Worm (Caenorhabditis elegans) whole organism, L1 larva: Measurements from ENCODE around the gene gly-12.

Source experiments
- C34B4.2 ChIP-seq: sonication (generic microtip); optimal IDR thresholded peaks from 2 replicates; lab custom pipeline; 2017; ENCODE audit warnings: mild to moderate bottlenecking, missing genetic modification characterization, missing compliant biosample characterization
- F16B12.6 ChIP-seq: fragments of 150-350 bp; optimal IDR thresholded peaks from 2 replicates; lab custom pipeline; 2014; ENCODE audit warnings: missing biosample characterization, missing genetic modification characterization
- Y116A8C.19 ChIP-seq: sonication (generic microtip); optimal IDR thresholded peaks from 2 replicates; lab custom pipeline; 2016; ENCODE audit warnings: missing compliant biosample characterization, missing genetic modification characterization, borderline replicate concordance
- aha-1 ChIP-seq: fragments of 150-350 bp; optimal IDR thresholded peaks from 2 replicates; lab custom pipeline; 2014; ENCODE audit warnings: missing biosample characterization, missing genetic modification characterization
- aly-2 ChIP-seq: fragments of 150-350 bp; optimal IDR thresholded peaks from 2 replicates; lab custom pipeline; 2014; ENCODE audit warnings: missing biosample characterization, missing genetic modification characterization
- ama-1 ChIP-seq: fragments of 150-350 bp; optimal IDR thresholded peaks from 2 replicates; lab custom pipeline; 2014
- ceh-63 ChIP-seq: fragments of 200-800 bp; sonication (Bioruptor generic); optimal IDR thresholded peaks from 2 replicates; lab custom pipeline; 2018; ENCODE audit warnings: mild to moderate bottlenecking, missing genetic modification characterization, missing compliant biosample characterization
- ceh-8 ChIP-seq: fragments of 200-800 bp; sonication (Bioruptor generic); optimal IDR thresholded peaks from 2 replicates; lab custom pipeline; 2018; ENCODE audit warnings: mild to moderate bottlenecking, missing genetic modification characterization, moderate library complexity, missing compliant biosample characterization
- ceh-82 ChIP-seq, 3 experiments: fragments of 150-350 bp in 1 of 3; sonication (generic microtip) in 2 of 3; optimal IDR thresholded peaks; 2 replicates each; lab custom pipeline; 2014 to 2017; ENCODE audit warnings: missing biosample characterization in 3 of 3, missing genetic modification characterization in 3 of 3
- ceh-88 ChIP-seq: fragments of 200-800 bp; sonication (Bioruptor generic); IDR thresholded peaks from 2 replicates; pipeline ENCODE4 v1.3.6; 2022; ENCODE audit warnings: missing genetic modification characterization, missing compliant biosample characterization
- dpl-1 ChIP-seq, 3 experiments: fragments of 150-350 bp in 2 of 3; sonication (generic microtip) in 1 of 3; optimal IDR thresholded peaks; 2 replicates each; lab custom pipeline; 2014 to 2017; ENCODE audit warnings: missing biosample characterization in 3 of 3, missing genetic modification characterization in 3 of 3, missing genetic modification reagents in 3 of 3
- efl-1 ChIP-seq, 4 experiments: fragments of 150-350 bp; optimal IDR thresholded peaks in 3 of 4; peaks in 1 of 4; 1 replicate in 1 of 4; 2 replicates in 3 of 4; lab custom pipeline; 2014; ENCODE audit warnings: missing biosample characterization in 2 of 4, missing genetic modification characterization in 2 of 4, missing genetic modification reagents in 2 of 4
- efl-3 ChIP-seq: fragments of 200-800 bp; sonication (Bioruptor generic); optimal IDR thresholded peaks from 2 replicates; lab custom pipeline; 2018; ENCODE audit warnings: mild to moderate bottlenecking, missing genetic modification characterization, missing compliant biosample characterization
- egl-13 ChIP-seq: sonication (generic microtip); optimal IDR thresholded peaks from 2 replicates; lab custom pipeline; 2016; ENCODE audit warnings: missing genotype, missing genetic modification reagents, missing genetic modification characterization, missing compliant biosample characterization
- egl-27 ChIP-seq, 2 experiments: fragments of 150-350 bp in 1 of 2; sonication (generic microtip); optimal IDR thresholded peaks; 3 replicates each; lab custom pipeline; 2017 to 2018; ENCODE audit warnings: missing biosample characterization in 2 of 2, missing genetic modification characterization in 2 of 2, missing genetic modification reagents in 2 of 2
- elt-2 ChIP-seq: sonication (generic microtip); optimal IDR thresholded peaks from 2 replicates; lab custom pipeline; 2016; ENCODE audit warnings: missing genetic modification characterization, mild to moderate bottlenecking, inconsistent platforms, missing compliant biosample characterization, missing genetic modification reagents
- elt-3 ChIP-seq, 6 experiments: fragments of 150-350 bp in 1 of 6; sonication (generic microtip); optimal IDR thresholded peaks; 2 replicates each; lab custom pipeline; 2017 to 2018; ENCODE audit warnings: missing biosample characterization in 6 of 6, missing genetic modification characterization in 6 of 6, inconsistent platforms in 1 of 6
- ets-5 ChIP-seq: fragments of 200-800 bp; sonication (Bioruptor generic); IDR thresholded peaks from 2 replicates; pipeline ENCODE4 v1.3.6; 2022; ENCODE audit warnings: missing genetic modification characterization, missing compliant biosample characterization
- fkh-10 ChIP-seq: sonication (generic microtip); optimal IDR thresholded peaks from 2 replicates; lab custom pipeline; 2017; ENCODE audit warnings: missing biosample characterization, missing genetic modification reagents, missing genetic modification characterization
- fkh-4 ChIP-seq: sonication (generic microtip); optimal IDR thresholded peaks from 2 replicates; lab custom pipeline; 2016; ENCODE audit warnings: missing compliant biosample characterization, missing genetic modification characterization, borderline replicate concordance
- hlh-17 ChIP-seq: fragments of 200-800 bp; sonication (Bioruptor generic); optimal IDR thresholded peaks from 2 replicates; lab custom pipeline; 2018; ENCODE audit warnings: missing genetic modification characterization, mild to moderate bottlenecking, missing compliant biosample characterization, moderate library complexity, borderline replicate concordance
- irx-1 ChIP-seq: sonication (generic microtip); optimal IDR thresholded peaks from 2 replicates; lab custom pipeline; 2016; ENCODE audit warnings: missing genetic modification characterization, missing compliant biosample characterization
- lin-13 ChIP-seq: fragments of 150-350 bp; optimal IDR thresholded peaks from 2 replicates; lab custom pipeline; 2014; ENCODE audit warnings: missing biosample characterization, missing genetic modification reagents, missing genetic modification characterization
- lin-14 ChIP-seq: fragments of 200-800 bp; sonication (Bioruptor generic); optimal IDR thresholded peaks from 2 replicates; lab custom pipeline; 2018; ENCODE audit warnings: mild to moderate bottlenecking, missing genetic modification characterization, moderate library complexity, missing compliant biosample characterization
- lin-15B ChIP-seq: fragments of 150-350 bp; sonication (generic microtip); optimal IDR thresholded peaks from 3 replicates; lab custom pipeline; 2014; ENCODE audit warnings: missing biosample characterization, missing genetic modification characterization
- lin-35 ChIP-seq, 2 experiments: fragments of 150-350 bp; optimal IDR thresholded peaks; 2 replicates each; lab custom pipeline; 2014; ENCODE audit warnings: missing biosample characterization in 2 of 2, missing genetic modification characterization in 2 of 2, missing genetic modification reagents in 2 of 2
- lin-39 ChIP-seq: fragments of 150-350 bp; optimal IDR thresholded peaks from 2 replicates; lab custom pipeline; 2014; ENCODE audit warnings: missing biosample characterization, missing genetic modification reagents, missing genetic modification characterization
- lsy-2 ChIP-seq, 2 experiments: fragments of 150-350 bp; optimal IDR thresholded peaks; 2 replicates each; lab custom pipeline; 2014; ENCODE audit warnings: missing biosample characterization in 2 of 2, missing genetic modification characterization in 2 of 2
- mab-9 ChIP-seq: fragments of 200-800 bp; sonication (Bioruptor generic); IDR thresholded peaks from 2 replicates; pipeline ENCODE4 v1.3.6; 2022; ENCODE audit warnings: missing genetic modification reagents, missing genetic modification characterization, missing compliant biosample characterization
- mep-1 ChIP-seq: fragments of 150-350 bp; optimal IDR thresholded peaks from 2 replicates; lab custom pipeline; 2014; ENCODE audit warnings: missing biosample characterization, missing genetic modification characterization
- nhr-11 ChIP-seq: fragments of 150-350 bp; optimal IDR thresholded peaks from 2 replicates; lab custom pipeline; 2014; ENCODE audit warnings: missing biosample characterization, missing genetic modification characterization
- nhr-12 ChIP-seq: sonication (generic microtip); optimal IDR thresholded peaks from 2 replicates; lab custom pipeline; 2017; ENCODE audit warnings: missing biosample characterization, missing genetic modification characterization
- nhr-20 ChIP-seq: sonication (generic microtip); optimal IDR thresholded peaks from 2 replicates; lab custom pipeline; 2016; ENCODE audit warnings: mild to moderate bottlenecking, missing genetic modification characterization, missing compliant biosample characterization
- nhr-237 ChIP-seq: fragments of 150-350 bp; optimal IDR thresholded peaks from 2 replicates; lab custom pipeline; 2014; ENCODE audit warnings: missing biosample characterization, missing genetic modification characterization
- nhr-47 ChIP-seq: sonication (generic microtip); optimal IDR thresholded peaks from 2 replicates; lab custom pipeline; 2016; ENCODE audit warnings: mild to moderate bottlenecking, missing genetic modification characterization, moderate library complexity, missing compliant biosample characterization
- nhr-76 ChIP-seq: sonication (generic microtip); optimal IDR thresholded peaks from 2 replicates; lab custom pipeline; 2017; ENCODE audit warnings: missing biosample characterization, missing genetic modification characterization
- nhr-77 ChIP-seq: fragments of 150-350 bp; optimal IDR thresholded peaks from 2 replicates; lab custom pipeline; 2014; ENCODE audit warnings: missing biosample characterization, missing genetic modification characterization
- nhr-84 ChIP-seq: sonication (generic microtip); optimal IDR thresholded peaks from 2 replicates; lab custom pipeline; 2017; ENCODE audit warnings: missing biosample characterization, missing genetic modification characterization
- nhr-90 ChIP-seq: sonication (generic microtip); optimal IDR thresholded peaks from 2 replicates; lab custom pipeline; 2016; ENCODE audit warnings: mild to moderate bottlenecking, missing genetic modification characterization, missing compliant biosample characterization; ENCODE audit not compliant: poor library complexity
- pax-3 ChIP-seq: fragments of 200-800 bp; sonication (Bioruptor generic); optimal IDR thresholded peaks from 2 replicates; lab custom pipeline; 2018; ENCODE audit warnings: mild to moderate bottlenecking, missing genetic modification characterization, moderate library complexity, missing compliant biosample characterization
- snpc-4 ChIP-seq: fragments of 150-350 bp; optimal IDR thresholded peaks from 2 replicates; lab custom pipeline; 2014; ENCODE audit warnings: missing biosample characterization, missing genetic modification characterization
- snu-23 ChIP-seq: sonication (generic microtip); optimal IDR thresholded peaks from 2 replicates; lab custom pipeline; 2016; ENCODE audit warnings: missing genetic modification characterization, missing compliant biosample characterization
- sox-4 ChIP-seq: sonication (generic microtip); optimal IDR thresholded peaks from 2 replicates; lab custom pipeline; 2016; ENCODE audit warnings: missing genetic modification characterization, missing compliant biosample characterization
- sptf-1 ChIP-seq: fragments of 150-350 bp; optimal IDR thresholded peaks from 2 replicates; lab custom pipeline; 2014; ENCODE audit warnings: missing biosample characterization, missing genetic modification characterization
- swsn-7 ChIP-seq: sonication (generic microtip); optimal IDR thresholded peaks from 2 replicates; lab custom pipeline; 2016; ENCODE audit warnings: missing genetic modification characterization, missing compliant biosample characterization
- tbx-2 ChIP-seq: sonication (generic microtip); optimal IDR thresholded peaks from 2 replicates; lab custom pipeline; 2016; ENCODE audit warnings: missing genetic modification characterization, missing compliant biosample characterization
- unc-30 ChIP-seq: sonication (generic microtip); optimal IDR thresholded peaks from 2 replicates; lab custom pipeline; 2017; ENCODE audit warnings: missing biosample characterization, missing genetic modification characterization
- unc-62 ChIP-seq: fragments of 150-350 bp; optimal IDR thresholded peaks from 2 replicates; lab custom pipeline; 2014; ENCODE audit warnings: missing biosample characterization, missing genetic modification reagents, missing genetic modification characterization
- unc-86 ChIP-seq: sonication (generic microtip); optimal IDR thresholded peaks from 2 replicates; lab custom pipeline; 2016; ENCODE audit warnings: missing genetic modification characterization, missing compliant biosample characterization
- unc-98 ChIP-seq: fragments of 200-800 bp; sonication (Bioruptor generic); IDR thresholded peaks from 2 replicates; pipeline ENCODE4 v1.3.6; 2022; ENCODE audit warnings: missing genetic modification characterization, missing compliant biosample characterization
- zip-4 ChIP-seq: fragments of 200-800 bp; sonication (Bioruptor generic); optimal IDR thresholded peaks from 2 replicates; lab custom pipeline; 2018; ENCODE audit warnings: mild to moderate bottlenecking, missing genetic modification characterization, moderate library complexity, missing compliant biosample characterization
- ztf-4 ChIP-seq: fragments of 150-350 bp; optimal IDR thresholded peaks from 2 replicates; lab custom pipeline; 2014; ENCODE audit warnings: missing biosample characterization, missing genetic modification characterization

gly-12 gene

ce11 chrX:7500970-7501369, 15.3 kb downstream of the gly-12 start, which contains the start of gene uggt-1 (continued):
- TF ChIP-seq ets-5 (GFP tag; lab: Robert Waterston, UW) = no peak
- TF ChIP-seq aly-2 (tag; lab: Kevin White, UChicago) = no peak
- TF ChIP-seq egl-13 (tag; lab: Kevin White, UChicago) = peak; percentile 91
- no peak for TF ChIP-seq ama-1 (lab: Kevin White, UChicago)
- no peak for TF ChIP-seq unc-30 (tag; lab: Kevin White, UChicago)
- no peak for TF ChIP-seq C34B4.2 (tag; lab: Kevin White, UChicago)
- TF ChIP-seq hlh-17 = no peak
- TF ChIP-seq ceh-8 (GFP tag; lab: Kevin White, UChicago) = peak; percentile 93
- peak; percentile 94 for TF ChIP-seq snu-23 (GFP tag; lab: Kevin White, UChicago)
- TF ChIP-seq lin-35 (GFP tag; optimal IDR thresholded peaks at IDR 0.05; lab: Kevin White, UChicago) = peak; percentile 75 to 84
- TF ChIP-seq pax-3 (tag; lab: Kevin White, UChicago) = peak; percentile 82
- TF ChIP-seq unc-98 = no peak
- peak; percentile 76 for TF ChIP-seq snpc-4 (tag; lab: Kevin White, UChicago)
- peak; percentile 78 for TF ChIP-seq irx-1 (tag; lab: Kevin White, UChicago)
- no peak for TF ChIP-seq ceh-63 (GFP tag; lab: Kevin White, UChicago)
- peak; percentile 87 for TF ChIP-seq nhr-77
- no peak for TF ChIP-seq nhr-12 (tag; lab: Kevin White, UChicago)
- TF ChIP-seq efl-1 (optimal IDR thresholded peaks at IDR 0.05; lab: Kevin White, UChicago) = peak; percentile 73 to 76
- peak; percentile 65 to 95 for TF ChIP-seq efl-1 (GFP tag; optimal IDR thresholded peaks at IDR 0.05 in 1 of 2; lab: Kevin White, UChicago)
- TF ChIP-seq mep-1 = peak; percentile 95
- TF ChIP-seq sox-4 = peak; percentile 83
- peak; percentile 66 for TF ChIP-seq mab-9
- no peak for TF ChIP-seq nhr-76
- peak; percentile 30 to 48 for TF ChIP-seq egl-27 (tag; optimal IDR thresholded peaks at IDR 0.05; lab: Kevin White, UChicago)
- no peak for TF ChIP-seq nhr-84 (tag; lab: Kevin White, UChicago)
- TF ChIP-seq lin-14 (GFP tag; lab: Kevin White, UChicago) = peak; percentile 99
- TF ChIP-seq unc-62 = no peak
- TF ChIP-seq tbx-2 = peak; percentile 93
- TF ChIP-seq lin-13 (GFP tag; lab: Kevin White, UChicago) = peak; percentile 93
- TF ChIP-seq nhr-237 (tag; lab: Kevin White, UChicago) = peak; percentile 73
- peak; percentile 61 for TF ChIP-seq elt-2 (tag; lab: Kevin White, UChicago)
- peak; percentile 61 for TF ChIP-seq lin-39 (tag; lab: Kevin White, UChicago)
- peak; percentile 91 for TF ChIP-seq fkh-10 (GFP tag; lab: Kevin White, UChicago)
- TF ChIP-seq nhr-20 (tag; lab: Kevin White, UChicago) = peak; percentile 94
- no peak for TF ChIP-seq efl-3 (GFP tag; lab: Kevin White, UChicago)
- peak; percentile 75 for TF ChIP-seq zip-4 (GFP tag; lab: Kevin White, UChicago)
- TF ChIP-seq nhr-90 (tag; lab: Kevin White, UChicago) = peak; percentile 88
- peak; percentile 95 for TF ChIP-seq unc-86 (tag; lab: Kevin White, UChicago)
- TF ChIP-seq Y116A8C.19 = no peak
- TF ChIP-seq fkh-4 = peak; percentile 18
- TF ChIP-seq sptf-1 = no peak
- TF ChIP-seq swsn-7 (tag; lab: Kevin White, UChicago) = peak; percentile 96
- TF ChIP-seq lin-15B (tag; lab: Kevin White, UChicago) = peak; percentile 44
- peak; percentile 63 for TF ChIP-seq F16B12.6 (tag; lab: Kevin White, UChicago)
- peak; percentile 64; the same call in 1 of the 2 replicates for TF ChIP-seq ceh-88 (GFP tag; lab: Robert Waterston, UW)
- TF ChIP-seq lsy-2 (tag; optimal IDR thresholded peaks at IDR 0.05; lab: Kevin White, UChicago) = peak; percentile 91 to 92
- TF ChIP-seq aha-1 = peak; percentile 78
- TF ChIP-seq ztf-4 (tag; lab: Kevin White, UChicago) = peak; percentile 88
- TF ChIP-seq nhr-47 (tag; lab: Kevin White, UChicago) = peak; percentile 94
- peak; percentile 63 for TF ChIP-seq nhr-11 (tag; lab: Kevin White, UChicago)
- TF ChIP-seq elt-3 (tag; optimal IDR thresholded peaks at IDR 0.05; lab: Kevin White, UChicago) = peak in 2 of 6 experiments; percentile 31 to 37
- TF ChIP-seq ceh-82 (tag; optimal IDR thresholded peaks at IDR 0.05; lab: Kevin White, UChicago) = peak; percentile 85 to 91 (median 89)
- peak; percentile 70 to 76 (median 75) for TF ChIP-seq dpl-1 (GFP tag; optimal IDR thresholded peaks at IDR 0.05; lab: Kevin White, UChicago)
